Worm (Caenorhabditis elegans) whole organism, L3 larva: ENCODE measurements around the gene C13C4.7.
A peak's percentile ranks its signal among the peaks of the same experiment; 100 is the strongest.

Experiments
- ZK546.5 ChIP-seq: sonication (generic microtip); optimal IDR thresholded peaks from 2 replicates; lab custom pipeline; 2017; ENCODE audit warnings: missing biosample characterization, missing genetic modification characterization
- aly-2 ChIP-seq: fragments of 150-350 bp; optimal IDR thresholded peaks from 2 replicates; lab custom pipeline; 2014; ENCODE audit warnings: missing biosample characterization, missing genetic modification characterization
- ceh-28 ChIP-seq: fragments of 150-350 bp; optimal IDR thresholded peaks from 2 replicates; lab custom pipeline; 2014; ENCODE audit warnings: missing biosample characterization, missing genetic modification reagents, missing genetic modification characterization
- ceh-82 ChIP-seq: fragments of 150-350 bp; optimal IDR thresholded peaks from 2 replicates; lab custom pipeline; 2014; ENCODE audit warnings: missing biosample characterization, missing genetic modification characterization
- ceh-9 ChIP-seq: sonication (generic microtip); optimal IDR thresholded peaks from 2 replicates; lab custom pipeline; 2018; ENCODE audit warnings: missing biosample characterization, missing genetic modification characterization
- daf-12 ChIP-seq: fragments of 150-350 bp; optimal IDR thresholded peaks from 2 replicates; lab custom pipeline; 2014; ENCODE audit warnings: missing biosample characterization, missing genetic modification reagents, missing genetic modification characterization
- egl-27 ChIP-seq: sonication (generic microtip); optimal IDR thresholded peaks from 4 replicates; lab custom pipeline; 2017; ENCODE audit warnings: missing biosample characterization, missing genetic modification reagents, missing genetic modification characterization
- elt-1 ChIP-seq: fragments of 150-350 bp; optimal IDR thresholded peaks from 2 replicates; lab custom pipeline; 2014; ENCODE audit warnings: missing biosample characterization, missing genetic modification characterization
- elt-2 ChIP-seq: sonication (generic microtip); optimal IDR thresholded peaks from 2 replicates; lab custom pipeline; 2016; ENCODE audit warnings: missing genetic modification reagents, mild to moderate bottlenecking, missing genetic modification characterization, missing compliant biosample characterization
- elt-3 ChIP-seq, 3 experiments: fragments of 150-350 bp in 1 of 3; sonication (generic microtip) in 2 of 3; optimal IDR thresholded peaks; 2 replicates in 2 of 3; 4 replicates in 1 of 3; lab custom pipeline; 2014 to 2017; ENCODE audit warnings: missing biosample characterization in 3 of 3, missing genetic modification characterization in 3 of 3
- eor-1 ChIP-seq, 2 experiments: fragments of 150-350 bp; optimal IDR thresholded peaks; 2 replicates each; lab custom pipeline; 2014 to 2018; ENCODE audit warnings: missing biosample characterization in 2 of 2, missing genetic modification characterization in 2 of 2
- fkh-10 ChIP-seq: sonication (generic microtip); optimal IDR thresholded peaks from 2 replicates; lab custom pipeline; 2017; ENCODE audit warnings: missing biosample characterization, missing genetic modification reagents, missing genetic modification characterization
- fkh-2 ChIP-seq: fragments of 150-350 bp; optimal IDR thresholded peaks from 2 replicates; lab custom pipeline; 2014; ENCODE audit warnings: missing biosample characterization, missing genetic modification reagents, missing genetic modification characterization
- hmg-11 ChIP-seq: sonication (generic microtip); optimal IDR thresholded peaks from 2 replicates; lab custom pipeline; 2016; ENCODE audit warnings: missing genetic modification characterization, missing compliant biosample characterization
- jun-1 ChIP-seq: fragments of 150-350 bp; optimal IDR thresholded peaks from 2 replicates; lab custom pipeline; 2014; ENCODE audit warnings: missing biosample characterization, missing genetic modification reagents, missing genetic modification characterization
- lin-15B ChIP-seq: fragments of 150-350 bp; optimal IDR thresholded peaks from 2 replicates; lab custom pipeline; 2014; ENCODE audit warnings: missing biosample characterization, missing genetic modification characterization
- lin-39 ChIP-seq: fragments of 150-350 bp; optimal IDR thresholded peaks from 2 replicates; lab custom pipeline; 2018; ENCODE audit warnings: missing biosample characterization, missing genetic modification reagents, missing genetic modification characterization
- lsy-12 ChIP-seq: sonication (generic microtip); optimal IDR thresholded peaks from 2 replicates; lab custom pipeline; 2016; ENCODE audit warnings: mild to moderate bottlenecking, missing genetic modification characterization, missing compliant biosample characterization
- mdl-1 ChIP-seq: fragments of 150-350 bp; optimal IDR thresholded peaks from 2 replicates; lab custom pipeline; 2014; ENCODE audit warnings: missing biosample characterization, missing genetic modification characterization
- nhr-11 ChIP-seq: fragments of 150-350 bp; optimal IDR thresholded peaks from 2 replicates; lab custom pipeline; 2014; ENCODE audit warnings: missing biosample characterization, missing genetic modification characterization
- nhr-12 ChIP-seq: fragments of 150-350 bp; optimal IDR thresholded peaks from 2 replicates; lab custom pipeline; 2014; ENCODE audit warnings: missing biosample characterization, missing genetic modification characterization
- nhr-237 ChIP-seq: fragments of 150-350 bp; optimal IDR thresholded peaks from 2 replicates; lab custom pipeline; 2014; ENCODE audit warnings: missing biosample characterization, missing genetic modification characterization
- nhr-25 ChIP-seq: sonication (generic microtip); optimal IDR thresholded peaks from 2 replicates; lab custom pipeline; 2017; ENCODE audit warnings: missing biosample characterization, missing genetic modification characterization
- nhr-28 ChIP-seq: fragments of 150-350 bp; optimal IDR thresholded peaks from 2 replicates; lab custom pipeline; 2014; ENCODE audit warnings: missing biosample characterization, missing genetic modification characterization
- nhr-67 ChIP-seq: fragments of 150-350 bp; optimal IDR thresholded peaks from 2 replicates; lab custom pipeline; 2014; ENCODE audit warnings: missing biosample characterization, missing genetic modification characterization
- nhr-76 ChIP-seq: fragments of 150-350 bp; sonication (generic microtip); optimal IDR thresholded peaks from 5 replicates; lab custom pipeline; 2014; ENCODE audit warnings: missing biosample characterization, missing genetic modification characterization
- nhr-77 ChIP-seq: fragments of 150-350 bp; optimal IDR thresholded peaks from 2 replicates; lab custom pipeline; 2014; ENCODE audit warnings: missing biosample characterization, missing genetic modification characterization
- pha-4 ChIP-seq: fragments of 150-350 bp; optimal IDR thresholded peaks from 2 replicates; lab custom pipeline; 2014; ENCODE audit warnings: missing biosample characterization, missing genetic modification reagents, missing genetic modification characterization
- sea-2 ChIP-seq: fragments of 150-350 bp; sonication (generic microtip); optimal IDR thresholded peaks from 4 replicates; lab custom pipeline; 2014; ENCODE audit warnings: missing biosample characterization, missing genetic modification reagents, missing genetic modification characterization
- skn-1 ChIP-seq: fragments of 150-350 bp; optimal IDR thresholded peaks from 2 replicates; lab custom pipeline; 2014; ENCODE audit warnings: missing biosample characterization, missing genetic modification characterization
- tbx-2 ChIP-seq: sonication (generic microtip); optimal IDR thresholded peaks from 2 replicates; lab custom pipeline; 2016; ENCODE audit warnings: mild to moderate bottlenecking, missing genetic modification characterization, missing compliant biosample characterization
- unc-62 ChIP-seq: fragments of 150-350 bp; sonication (generic microtip); optimal IDR thresholded peaks from 4 replicates; lab custom pipeline; 2014; ENCODE audit warnings: missing biosample characterization, missing genetic modification reagents, missing genetic modification characterization
- zag-1 ChIP-seq: fragments of 150-350 bp; optimal IDR thresholded peaks from 2 replicates; lab custom pipeline; 2014; ENCODE audit warnings: missing biosample characterization, missing genetic modification characterization
- ztf-11 ChIP-seq: fragments of 150-350 bp; optimal IDR thresholded peaks from 2 replicates; lab custom pipeline; 2014; ENCODE audit warnings: missing biosample characterization, missing genetic modification characterization

C13C4.7 gene

DNA sequence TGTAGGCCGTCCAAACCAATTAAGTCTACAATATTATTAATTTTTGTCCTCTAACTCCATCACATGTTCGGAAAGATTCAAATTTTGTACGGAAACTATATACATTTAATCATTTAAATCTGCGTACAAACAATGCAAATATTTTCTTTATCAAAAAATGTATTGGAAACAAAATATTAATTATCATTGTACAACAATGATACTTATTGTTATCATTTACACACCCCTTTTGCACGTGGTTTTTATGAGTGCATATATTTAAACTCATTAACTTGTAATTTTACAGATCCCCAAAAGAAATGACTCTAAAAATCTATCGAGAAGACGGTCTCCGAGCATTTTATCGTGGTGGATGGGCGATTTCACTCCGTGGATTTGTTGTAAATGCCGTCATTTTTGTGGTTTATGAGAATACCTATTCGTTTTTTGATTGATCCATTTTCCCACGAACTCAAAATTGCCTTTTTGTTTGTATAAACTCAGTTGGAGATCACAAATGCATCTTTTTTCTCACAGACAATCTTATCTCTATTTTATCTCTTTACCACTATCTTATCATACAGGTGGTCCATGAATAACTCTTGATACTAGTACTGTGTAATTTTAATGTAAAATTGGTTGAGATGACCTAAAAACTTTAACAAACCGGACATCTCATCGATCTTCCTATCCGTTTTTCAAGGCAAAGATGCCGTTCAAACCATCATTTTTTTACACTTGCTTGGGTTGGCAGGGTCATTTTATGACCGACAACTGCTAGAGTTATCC lies 34.2 kb downstream of the C13C4.7 start (continued):
- TF ChIP-seq elt-3 (tag; optimal IDR thresholded peaks at IDR 0.05; lab: Kevin White, UChicago) (peak; percentile 54 to 91 (median 58)), lin-39 (tag; lab: Kevin White, UChicago) (no peak), nhr-237 (no peak), sea-2 (no peak), lsy-12 (tag; lab: Kevin White, UChicago) (no peak), fkh-2 (tag; lab: Kevin White, UChicago) (no peak), nhr-25 (tag; lab: Kevin White, UChicago) (no peak), ceh-82 (no peak), nhr-76 (tag; lab: Kevin White, UChicago) (no peak), daf-12 (tag; lab: Kevin White, UChicago) (no peak), nhr-77 (tag; lab: Kevin White, UChicago) (no peak), nhr-28 (tag; lab: Kevin White, UChicago) (no peak), nhr-11 (tag; lab: Kevin White, UChicago) (no peak), egl-27 (tag; lab: Kevin White, UChicago) (no peak), ceh-9 (no peak), tbx-2 (tag; lab: Kevin White, UChicago) (no peak), eor-1 (tag; optimal IDR thresholded peaks at IDR 0.05; lab: Kevin White, UChicago) (no peak), jun-1 (no peak), zag-1 (tag; lab: Kevin White, UChicago) (no peak), mdl-1 (tag; lab: Kevin White, UChicago) (no peak), ztf-11 (no peak)

DNA sequence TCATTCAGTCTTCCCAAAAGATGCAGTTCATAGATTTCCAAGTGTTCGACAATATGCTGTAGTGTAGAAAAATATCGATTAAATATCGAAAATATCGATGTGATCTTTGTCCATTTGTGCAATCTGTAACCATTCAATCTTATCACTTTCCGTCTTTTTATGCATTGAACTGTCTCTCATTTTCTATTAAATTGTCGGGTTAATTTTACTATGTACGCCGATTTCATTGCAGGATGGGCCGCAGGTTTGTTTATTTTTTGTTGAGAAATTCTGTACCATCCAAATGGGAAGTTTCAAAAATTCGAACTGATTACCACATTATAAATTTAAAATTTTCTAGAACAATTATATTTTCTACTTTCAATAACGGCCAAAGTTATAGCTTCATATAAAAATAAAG lies 36.1 kb downstream of the C13C4.7 start, which contains the start of gene R07B7.8:
Gene R07B7.8 (minus strand): TSS at position 101 of the 400 bp plus-strand sequence.
- no peak for TF ChIP-seq nhr-67 (tag; lab: Kevin White, UChicago)
- TF ChIP-seq nhr-12 (tag; lab: Kevin White, UChicago) = no peak
- no peak for TF ChIP-seq elt-1 (tag; lab: Kevin White, UChicago)
- no peak for TF ChIP-seq zag-1 (tag; lab: Kevin White, UChicago)
- TF ChIP-seq skn-1 (tag; lab: Kevin White, UChicago) = no peak
- TF ChIP-seq unc-62 = no peak
- TF ChIP-seq ZK546.5 (tag; lab: Kevin White, UChicago) = no peak
- peak; percentile 69 for TF ChIP-seq ceh-28 (tag; lab: Kevin White, UChicago)
- TF ChIP-seq tbx-2 (tag; lab: Kevin White, UChicago) = no peak
- no peak for TF ChIP-seq lin-15B (tag; lab: Kevin White, UChicago)
- TF ChIP-seq elt-2 (tag; lab: Kevin White, UChicago) = peak; percentile 36
- TF ChIP-seq nhr-76 (tag; lab: Kevin White, UChicago) = no peak
- TF ChIP-seq nhr-237 = no peak
- no peak for TF ChIP-seq fkh-10 (GFP tag; lab: Kevin White, UChicago)
- no peak for TF ChIP-seq lin-39 (tag; lab: Kevin White, UChicago)
- TF ChIP-seq ceh-9 = no peak
- no peak for TF ChIP-seq hmg-11 (tag; lab: Kevin White, UChicago)

DNA sequence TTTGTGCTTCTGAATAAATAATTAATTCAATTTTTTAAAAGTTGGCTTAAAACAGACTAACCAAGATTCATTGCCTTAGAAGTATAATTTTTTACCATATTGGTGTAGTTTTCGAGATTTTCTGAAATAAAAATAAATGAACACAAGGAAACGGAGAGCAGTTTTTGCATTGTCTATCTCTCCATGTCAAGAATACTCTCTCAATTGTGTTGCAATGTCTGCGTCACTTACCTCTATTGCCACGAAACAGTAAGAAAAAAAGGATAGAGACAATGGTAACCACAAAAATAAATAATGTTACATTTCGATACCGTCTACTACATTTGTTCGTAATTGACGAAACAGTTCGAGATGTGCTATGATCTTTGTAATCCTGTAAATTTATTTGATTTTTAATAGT lies 37.3 kb downstream of the C13C4.7 start, which contains the start of gene R07B7.10:
Gene R07B7.10 (plus strand): TSS at position 285 of the 400 bp plus-strand sequence.
- TF ChIP-seq ceh-82 (no peak), pha-4 (tag; lab: Kevin White, UChicago) (peak; percentile 32)

DNA sequence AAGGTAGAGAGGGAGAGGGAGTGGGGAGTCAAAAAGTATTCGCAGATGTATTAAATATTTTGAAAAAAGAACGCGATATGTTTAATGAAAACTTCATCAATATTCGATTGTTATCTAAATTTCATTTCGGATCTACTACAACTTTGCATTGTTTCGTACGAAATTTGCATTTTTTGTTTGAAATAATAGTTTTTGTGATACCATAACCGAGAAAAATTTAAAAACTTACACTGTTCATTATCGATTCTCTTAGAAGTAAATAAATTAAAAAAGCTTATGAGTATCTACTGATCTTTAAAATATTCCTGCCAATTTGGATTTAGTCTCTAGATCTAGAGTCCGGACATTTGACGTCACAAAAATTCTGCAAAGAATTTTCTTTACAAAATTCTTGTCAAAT lies 40.0 kb downstream of the C13C4.7 start, which contains the start of gene R07B7.9:
Gene R07B7.9 (minus strand): TSS at position 101 of the 400 bp plus-strand sequence.
- TF ChIP-seq lin-15B (tag; lab: Kevin White, UChicago) (no peak), aly-2 (tag; lab: Kevin White, UChicago) (no peak), daf-12 (tag; lab: Kevin White, UChicago) (no peak), fkh-10 (GFP tag; lab: Kevin White, UChicago) (no peak), mdl-1 (tag; lab: Kevin White, UChicago) (no peak), elt-2 (tag; lab: Kevin White, UChicago) (no peak), elt-1 (tag; lab: Kevin White, UChicago) (no peak)
